Worm (Caenorhabditis elegans) whole organism, young adult: Measurements from ENCODE around the gene vha-2.
A peak's percentile ranks its signal among the peaks of the same experiment; 100 is the strongest.

Experiments used
- B0019.2 ChIP-seq: fragments of 200-800 bp; sonication (Bioruptor generic); conservative IDR thresholded peaks from 2 replicates; pipeline ENCODE4 v1.3.6; 2022; ENCODE audit warnings: missing genetic modification reagents, missing genetic modification characterization, missing compliant biosample characterization
- B0336.3 ChIP-seq: fragments of 200-800 bp; sonication (Bioruptor generic); IDR thresholded peaks from 2 replicates; pipeline ENCODE4 v1.3.6; 2022; ENCODE audit warnings: missing genetic modification characterization, missing compliant biosample characterization
- C06A6.2 ChIP-seq: fragments of 200-800 bp; sonication (Bioruptor generic); conservative IDR thresholded peaks from 2 replicates; pipeline ENCODE4 v1.3.6; 2022; ENCODE audit warnings: missing genetic modification characterization, missing compliant biosample characterization
- C17E4.6 ChIP-seq: fragments of 200-800 bp; sonication (Bioruptor generic); IDR thresholded peaks from 2 replicates; pipeline ENCODE4 v1.3.6; 2022; ENCODE audit warnings: missing genetic modification reagents, missing genetic modification characterization, missing compliant biosample characterization
- F10E7.11 ChIP-seq: sonication (generic microtip); optimal IDR thresholded peaks from 2 replicates; lab custom pipeline; 2017; ENCODE audit warnings: mild to moderate bottlenecking, missing genetic modification characterization, moderate library complexity, missing compliant biosample characterization
- F52B5.7 ChIP-seq: sonication (generic microtip); optimal IDR thresholded peaks from 2 replicates; lab custom pipeline; 2016; ENCODE audit warnings: mild to moderate bottlenecking, missing genetic modification characterization, missing compliant biosample characterization
- F57A8.1 ChIP-seq: fragments of 200-800 bp; sonication (Bioruptor generic); optimal IDR thresholded peaks from 2 replicates; lab custom pipeline; 2018; ENCODE audit warnings: mild to moderate bottlenecking, missing genetic modification characterization, moderate library complexity, missing compliant biosample characterization
- K11D2.4 ChIP-seq: fragments of 200-800 bp; sonication (Bioruptor generic); IDR thresholded peaks from 2 replicates; pipeline ENCODE4 v1.3.6; 2022; ENCODE audit warnings: missing genetic modification reagents, missing genetic modification characterization, missing compliant biosample characterization
- K12H6.12 ChIP-seq: fragments of 200-800 bp; sonication (Bioruptor generic); optimal IDR thresholded peaks from 2 replicates; lab custom pipeline; 2018; ENCODE audit warnings: mild to moderate bottlenecking, missing genetic modification characterization, missing compliant biosample characterization
- T07F8.4 ChIP-seq: sonication (generic microtip); optimal IDR thresholded peaks from 2 replicates; lab custom pipeline; 2016; ENCODE audit warnings: mild to moderate bottlenecking, missing genetic modification characterization, moderate library complexity, missing compliant biosample characterization
- T26A5.8 ChIP-seq: sonication (generic microtip); optimal IDR thresholded peaks from 2 replicates; lab custom pipeline; 2016; ENCODE audit warnings: missing genetic modification characterization, missing compliant biosample characterization
- Y53F4B.3 ChIP-seq: fragments of 200-800 bp; sonication (Bioruptor generic); IDR thresholded peaks from 2 replicates; pipeline ENCODE4 v1.3.6; 2022; ENCODE audit warnings: missing genetic modification reagents, missing genetic modification characterization, missing compliant biosample characterization
- Y56A3A.18 ChIP-seq: fragments of 200-800 bp; sonication (Bioruptor generic); IDR thresholded peaks from 2 replicates; pipeline ENCODE4 v1.3.6; 2022; ENCODE audit warnings: missing genetic modification reagents, missing genetic modification characterization, missing compliant biosample characterization
- Y67H2A.10 ChIP-seq: fragments of 200-800 bp; sonication (Bioruptor generic); conservative IDR thresholded peaks from 2 replicates; pipeline ENCODE4 v1.3.6; 2022; ENCODE audit warnings: missing genetic modification reagents, missing genetic modification characterization, missing compliant biosample characterization
- akir-1 ChIP-seq: fragments of 200-800 bp; sonication (Bioruptor generic); optimal IDR thresholded peaks from 2 replicates; lab custom pipeline; 2018; ENCODE audit warnings: mild to moderate bottlenecking, missing genetic modification characterization, moderate library complexity, missing compliant biosample characterization
- aptf-2 ChIP-seq: fragments of 200-800 bp; sonication (Bioruptor generic); conservative IDR thresholded peaks from 2 replicates; pipeline ENCODE4 v1.3.6; 2022; ENCODE audit warnings: missing genetic modification reagents, missing genetic modification characterization, missing compliant biosample characterization
- attf-3 ChIP-seq: fragments of 200-800 bp; sonication (Bioruptor generic); conservative IDR thresholded peaks from 2 replicates; pipeline ENCODE4 v1.3.6; 2022; ENCODE audit warnings: missing genetic modification reagents, missing genetic modification characterization, missing compliant biosample characterization
- attf-5 ChIP-seq: fragments of 200-800 bp; sonication (Bioruptor generic); optimal IDR thresholded peaks from 2 replicates; lab custom pipeline; 2018; ENCODE audit warnings: mild to moderate bottlenecking, missing genetic modification characterization, missing compliant biosample characterization
- bed-1 ChIP-seq: fragments of 200-800 bp; sonication (Bioruptor generic); IDR thresholded peaks from 2 replicates; pipeline ENCODE4 v1.3.6; 2022; ENCODE audit warnings: missing genetic modification reagents, missing genetic modification characterization, missing compliant biosample characterization
- bed-2 ChIP-seq: fragments of 200-800 bp; sonication (Bioruptor generic); IDR thresholded peaks from 2 replicates; pipeline ENCODE4 v1.3.6; 2022; ENCODE audit warnings: missing genetic modification reagents, missing genetic modification characterization, missing compliant biosample characterization
- ccch-3 ChIP-seq: fragments of 200-800 bp; sonication (Bioruptor generic); optimal IDR thresholded peaks from 2 replicates; lab custom pipeline; 2018; ENCODE audit warnings: mild to moderate bottlenecking, missing genetic modification characterization, missing compliant biosample characterization
- cebp-1 ChIP-seq, 2 experiments: fragments of 200-800 bp in 1 of 2; sonication (Bioruptor generic) in 1 of 2; sonication (generic microtip) in 1 of 2; IDR thresholded peaks in 1 of 2; optimal IDR thresholded peaks in 1 of 2; 2 replicates each; pipeline versions ENCODE4 v1.3.6 to Lab custom; 2017 to 2022; ENCODE audit warnings: missing compliant biosample characterization in 2 of 2, missing genetic modification characterization in 2 of 2, mild to moderate bottlenecking in 1 of 2, missing genetic modification reagents in 1 of 2, moderate library complexity in 1 of 2
- cebp-2 ChIP-seq: fragments of 200-800 bp; sonication (Bioruptor generic); IDR thresholded peaks from 2 replicates; pipeline ENCODE4 v1.3.6; 2022; ENCODE audit warnings: missing genetic modification characterization, missing compliant biosample characterization
- ceh-27 ChIP-seq: fragments of 200-800 bp; sonication (Bioruptor generic); optimal IDR thresholded peaks from 2 replicates; lab custom pipeline; 2018; ENCODE audit warnings: mild to moderate bottlenecking, missing genetic modification characterization, moderate library complexity, missing compliant biosample characterization
- ceh-79 ChIP-seq: sonication (generic microtip); optimal IDR thresholded peaks from 2 replicates; lab custom pipeline; 2017; ENCODE audit warnings: mild to moderate bottlenecking, missing genetic modification characterization, missing compliant biosample characterization
- dpl-1 ChIP-seq: fragments of 150-350 bp; optimal IDR thresholded peaks from 2 replicates; lab custom pipeline; 2014; ENCODE audit warnings: missing biosample characterization, missing genetic modification reagents, missing genetic modification characterization
- egl-44 ChIP-seq: fragments of 200-800 bp; sonication (Bioruptor generic); IDR thresholded peaks from 2 replicates; pipeline ENCODE4 v1.3.6; 2022; ENCODE audit warnings: missing genetic modification reagents, missing genetic modification characterization, missing compliant biosample characterization
- ekl-4 ChIP-seq: fragments of 200-800 bp; sonication (Bioruptor generic); IDR thresholded peaks from 2 replicates; pipeline ENCODE4 v1.3.6; 2022; ENCODE audit warnings: missing genetic modification reagents, missing genetic modification characterization, missing compliant biosample characterization
- fkh-3 ChIP-seq: sonication (generic microtip); optimal IDR thresholded peaks from 2 replicates; lab custom pipeline; 2016; ENCODE audit warnings: mild to moderate bottlenecking, missing genetic modification characterization, missing compliant biosample characterization
- him-1 ChIP-seq: sonication (generic microtip); optimal IDR thresholded peaks from 2 replicates; lab custom pipeline; 2016; ENCODE audit warnings: missing genotype, missing genetic modification reagents, missing genetic modification characterization, missing compliant biosample characterization
- hlh-12 ChIP-seq: sonication (generic microtip); optimal IDR thresholded peaks from 2 replicates; lab custom pipeline; 2016; ENCODE audit warnings: missing genetic modification characterization, missing compliant biosample characterization
- hlh-26 ChIP-seq: fragments of 200-800 bp; sonication (Bioruptor generic); conservative IDR thresholded peaks from 2 replicates; pipeline ENCODE4 v1.3.6; 2022; ENCODE audit warnings: missing genetic modification reagents, missing genetic modification characterization, missing compliant biosample characterization
- lag-1 ChIP-seq: fragments of 200-800 bp; sonication (Bioruptor generic); IDR thresholded peaks from 2 replicates; pipeline ENCODE4 v1.3.6; 2022; ENCODE audit warnings: missing genetic modification reagents, missing genetic modification characterization, missing compliant biosample characterization
- let-526 ChIP-seq: fragments of 200-800 bp; sonication (Bioruptor generic); IDR thresholded peaks from 2 replicates; pipeline ENCODE4 v1.3.6; 2022; ENCODE audit warnings: missing genetic modification reagents, missing genetic modification characterization, missing compliant biosample characterization
- lsy-27 ChIP-seq: sonication (generic microtip); optimal IDR thresholded peaks from 2 replicates; lab custom pipeline; 2017; ENCODE audit warnings: missing genetic modification characterization, mild to moderate bottlenecking, missing compliant biosample characterization, antibody characterized with exemption, missing genotype, borderline replicate concordance; ENCODE audit not compliant: insufficient read depth
- madf-10 ChIP-seq: sonication (generic microtip); optimal IDR thresholded peaks from 2 replicates; lab custom pipeline; 2016; ENCODE audit warnings: mild to moderate bottlenecking, missing genetic modification characterization, missing compliant biosample characterization
- mcd-1 ChIP-seq: fragments of 200-800 bp; sonication (Bioruptor generic); IDR thresholded peaks from 2 replicates; pipeline ENCODE4 v1.3.6; 2022; ENCODE audit warnings: missing genetic modification reagents, missing genetic modification characterization, missing compliant biosample characterization
- nfya-1 ChIP-seq: sonication (generic microtip); optimal IDR thresholded peaks from 2 replicates; lab custom pipeline; 2017; ENCODE audit warnings: antibody characterized with exemption, missing compliant biosample characterization, missing genetic modification characterization, borderline replicate concordance; ENCODE audit not compliant: insufficient read depth
- nfya-2 ChIP-seq: fragments of 200-800 bp; sonication (Bioruptor generic); IDR thresholded peaks from 2 replicates; pipeline ENCODE4 v1.3.6; 2022; ENCODE audit warnings: missing genetic modification reagents, missing genetic modification characterization, missing compliant biosample characterization
- nfyb-1 ChIP-seq: fragments of 200-800 bp; sonication (Bioruptor generic); IDR thresholded peaks from 2 replicates; pipeline ENCODE4 v1.3.6; 2022; ENCODE audit warnings: missing genetic modification reagents, missing genetic modification characterization, missing compliant biosample characterization
- nhr-179 ChIP-seq: sonication (generic microtip); optimal IDR thresholded peaks from 2 replicates; lab custom pipeline; 2016; ENCODE audit warnings: mild to moderate bottlenecking, missing genetic modification characterization, missing compliant biosample characterization
- pha-4 ChIP-seq: fragments of 150-350 bp; sonication (generic microtip); optimal IDR thresholded peaks from 2 replicates; lab custom pipeline; 2014; ENCODE audit warnings: missing biosample characterization, missing genetic modification reagents, missing genetic modification characterization
- rpc-1 ChIP-seq, 2 experiments: fragments of 150-350 bp in 1 of 2; sonication (generic microtip) in 1 of 2; optimal IDR thresholded peaks; 2 replicates each; lab custom pipeline; 2014 to 2018; ENCODE audit warnings: missing biosample characterization in 1 of 2, missing genetic modification characterization in 1 of 2, missing genetic modification reagents in 1 of 2, missing genotype in 1 of 2
- sdz-38 ChIP-seq: sonication (generic microtip); optimal IDR thresholded peaks from 2 replicates; lab custom pipeline; 2016; ENCODE audit warnings: missing genotype, missing genetic modification characterization, missing compliant biosample characterization
- tbx-9 ChIP-seq: sonication (generic microtip); optimal IDR thresholded peaks from 2 replicates; lab custom pipeline; 2016; ENCODE audit warnings: borderline replicate concordance, missing genetic modification characterization, inconsistent platforms, missing compliant biosample characterization
- unc-130 ChIP-seq: sonication (generic microtip); optimal IDR thresholded peaks from 2 replicates; lab custom pipeline; 2016; ENCODE audit warnings: missing genetic modification reagents, missing genetic modification characterization, missing compliant biosample characterization
- zim-3 ChIP-seq: sonication (generic microtip); optimal IDR thresholded peaks from 2 replicates; lab custom pipeline; 2017; ENCODE audit warnings: mild to moderate bottlenecking, missing genetic modification characterization, moderate library complexity, missing compliant biosample characterization
- ztf-28 ChIP-seq: fragments of 200-800 bp; sonication (Bioruptor generic); IDR thresholded peaks from 2 replicates; pipeline ENCODE4 v1.3.6; 2022; ENCODE audit warnings: missing genetic modification reagents, missing genetic modification characterization, missing compliant biosample characterization

The vha-2 gene

DNA sequence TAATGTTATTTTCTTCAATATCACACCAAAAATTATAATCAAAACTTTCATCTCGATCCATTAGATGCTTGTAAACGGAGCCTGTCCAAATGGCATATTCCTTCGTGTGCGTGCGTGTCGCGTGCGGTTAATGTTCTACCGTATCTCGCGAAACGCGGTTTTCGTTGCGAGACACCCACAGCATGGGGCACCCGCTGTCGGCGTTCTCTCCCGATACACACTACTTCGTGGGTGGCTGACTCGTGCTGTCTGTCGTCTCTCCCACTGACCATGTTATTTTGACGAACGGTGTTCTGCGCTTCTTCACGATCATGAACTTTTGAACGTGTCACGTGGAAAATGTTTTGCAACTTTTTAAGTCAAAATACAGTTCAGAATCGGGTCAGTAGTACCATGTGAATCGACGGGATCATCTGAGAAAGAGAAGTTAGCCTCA is 16.5 kb upstream of the vha-2 start (continued):
- TF ChIP-seq C06A6.2 (GFP tag; lab: Robert Waterston, UW) (peak; percentile 97), hlh-26 (GFP tag; lab: Robert Waterston, UW) (no peak), egl-44 (peak; percentile 96), attf-5 (GFP tag; lab: Kevin White, UChicago) (peak; percentile 99), Y56A3A.18 (GFP tag; lab: Robert Waterston, UW) (peak; percentile 94), attf-3 (peak; percentile 74), fkh-3 (tag; lab: Kevin White, UChicago) (peak; percentile 61), akir-1 (GFP tag; lab: Kevin White, UChicago) (peak; percentile 92), hlh-12 (tag; lab: Kevin White, UChicago) (no peak), tbx-9 (no peak), rpc-1 (optimal IDR thresholded peaks at IDR 0.05; lab: Kevin White, UChicago) (peak; percentile 19), rpc-1 (tag; optimal IDR thresholded peaks at IDR 0.05; lab: Kevin White, UChicago) (no peak), F10E7.11 (tag; lab: Kevin White, UChicago) (peak; percentile 79), B0336.3 (GFP tag; lab: Robert Waterston, UW) (peak; percentile 99), ceh-79 (tag; lab: Kevin White, UChicago) (peak; percentile 77), him-1 (no peak), lag-1 (peak; percentile 94), T07F8.4 (peak; percentile 57), cebp-1 (GFP tag; IDR thresholded peaks at IDR 0.05; lab: Robert Waterston, UW) (peak; percentile 84), cebp-1 (tag; optimal IDR thresholded peaks at IDR 0.05; lab: Kevin White, UChicago) (peak; percentile 97), madf-10 (tag; lab: Kevin White, UChicago) (peak; percentile 94), nfya-2 (0 out of 2 replicates have a peak, but pooled peaks have one; percentile 87), zim-3 (tag; lab: Kevin White, UChicago) (peak; percentile 94), nfyb-1 (GFP tag; lab: Robert Waterston, UW) (peak; percentile 99), dpl-1 (GFP tag; lab: Kevin White, UChicago) (peak; percentile 19), nfya-1 (tag; lab: Kevin White, UChicago) (no peak), let-526 (GFP tag; lab: Robert Waterston, UW) (peak; percentile 98), bed-2 (no peak), aptf-2 (GFP tag; lab: Robert Waterston, UW) (0 out of 2 replicates have a peak, but pooled peaks have one; percentile 40), cebp-2 (peak; percentile 95), unc-130 (GFP tag; lab: Kevin White, UChicago) (peak; percentile 3), K12H6.12 (tag; lab: Kevin White, UChicago) (peak; percentile 100), B0019.2 (GFP tag; lab: Robert Waterston, UW) (peak; percentile 75), ccch-3 (GFP tag; lab: Kevin White, UChicago) (peak; percentile 59), sdz-38 (no peak), pha-4 (tag; lab: Kevin White, UChicago) (peak; percentile 95), Y53F4B.3 (GFP tag; lab: Robert Waterston, UW) (no peak), bed-1 (GFP tag; lab: Robert Waterston, UW) (peak; percentile 97), nhr-179 (tag; lab: Kevin White, UChicago) (no peak), F52B5.7 (peak; percentile 97), T26A5.8 (tag; lab: Kevin White, UChicago) (no peak), F57A8.1 (GFP tag; lab: Kevin White, UChicago) (peak; percentile 71), ekl-4 (GFP tag; lab: Robert Waterston, UW) (peak; percentile 99), mcd-1 (GFP tag; lab: Robert Waterston, UW) (peak; percentile 96), lsy-27 (no peak), K11D2.4 (GFP tag; lab: Robert Waterston, UW) (peak; percentile 98), Y67H2A.10 (GFP tag; lab: Robert Waterston, UW) (peak; percentile 99), C17E4.6 (peak; percentile 96), ztf-28 (peak; percentile 84; the same call in 1 of the 2 replicates), ceh-27 (GFP tag; lab: Kevin White, UChicago) (peak; percentile 98)
